Fruit fly (Drosophila melanogaster) whole organism, embryonic: ENCODE data around the gene CG15332.
A peak's percentile ranks its signal among the peaks of the same experiment; 100 is the strongest.

ENCODE experiments used
- B-H1 ChIP-seq: fragments of 200-800 bp; sonication (Bioruptor generic); IDR thresholded peaks from 3 replicates; pipeline ENCODE4 v1.3.6; 2022; ENCODE audit warnings: missing biosample characterization, missing genetic modification characterization
- BEAF-32 ChIP-seq: fragments of 200-800 bp; sonication (Bioruptor generic); optimal IDR thresholded peaks from 3 replicates; lab custom pipeline; 2017; ENCODE audit warnings: missing biosample characterization, missing genetic modification characterization, mild to moderate bottlenecking, moderate library complexity, missing genetic modification reagents
- Bdp1 ChIP-seq: fragments of 200-800 bp; sonication (Bioruptor generic); optimal IDR thresholded peaks from 3 replicates; lab custom pipeline; 2016; ENCODE audit warnings: missing biosample characterization, missing genetic modification characterization
- CG10274 ChIP-seq: fragments of 200-800 bp; sonication (Bioruptor generic); optimal IDR thresholded peaks from 3 replicates; lab custom pipeline; 2017; ENCODE audit warnings: missing biosample characterization, mild to moderate bottlenecking, missing genetic modification characterization
- CG10321 ChIP-seq: fragments of 200-800 bp; sonication (Bioruptor generic); IDR thresholded peaks from 2 replicates; pipeline ENCODE4 v1.3.6; 2022; ENCODE audit warnings: missing biosample characterization, missing genetic modification characterization
- CG10565 ChIP-seq: fragments of 200-800 bp; sonication (Bioruptor generic); optimal IDR thresholded peaks from 3 replicates; lab custom pipeline; 2016; ENCODE audit warnings: missing biosample characterization, mild to moderate bottlenecking, missing genetic modification characterization
- CG11085 ChIP-seq: fragments of 200-800 bp; sonication (Bioruptor generic); IDR thresholded peaks from 2 replicates; pipeline ENCODE4 v1.3.6; 2022; ENCODE audit warnings: missing biosample characterization, missing genetic modification characterization
- CG14667 ChIP-seq: fragments of 200-800 bp; sonication (Bioruptor generic); IDR thresholded peaks from 2 replicates; pipeline ENCODE4 v1.3.6; 2022; ENCODE audit warnings: missing biosample characterization, missing genetic modification characterization
- CG1832 ChIP-seq: fragments of 200-800 bp; sonication (Bioruptor generic); optimal IDR thresholded peaks from 2 replicates; lab custom pipeline; 2017; ENCODE audit warnings: missing biosample characterization, mild to moderate bottlenecking, missing genetic modification characterization, inconsistent platforms
- CG2712 ChIP-seq: fragments of 200-800 bp; optimal IDR thresholded peaks from 3 replicates; lab custom pipeline; 2019; ENCODE audit warnings: missing biosample characterization, mild to moderate bottlenecking, missing genetic modification characterization, moderate library complexity
- CG3995 ChIP-seq: fragments of 200-800 bp; sonication (Bioruptor generic); optimal IDR thresholded peaks from 3 replicates; lab custom pipeline; 2016; ENCODE audit warnings: missing biosample characterization, missing genetic modification characterization
- CG8290 ChIP-seq, 3 experiments: fragments of 200-800 bp; sonication (Bioruptor generic); optimal IDR thresholded peaks; 2 replicates each; lab custom pipeline; 2016 to 2019; ENCODE audit warnings: missing biosample characterization in 3 of 3, missing genetic modification characterization in 3 of 3, mild to moderate bottlenecking in 2 of 3, moderate library complexity in 1 of 3
- Dll ChIP-seq: fragments of 200-800 bp; sonication (Bioruptor generic); IDR thresholded peaks from 4 replicates; pipeline ENCODE4 v1.3.6; 2022; ENCODE audit warnings: missing biosample characterization, missing genetic modification characterization; ENCODE audit not compliant: partially characterized antibody
- Doc2 ChIP-seq: fragments of 200-800 bp; sonication (Bioruptor generic); IDR thresholded peaks from 2 replicates; pipeline ENCODE4 v1.3.6; 2022; ENCODE audit warnings: missing biosample characterization, missing genetic modification characterization
- Doc3 ChIP-seq: fragments of 200-800 bp; sonication (Bioruptor generic); IDR thresholded peaks from 3 replicates; pipeline ENCODE4 v1.3.6; 2022; ENCODE audit warnings: missing biosample characterization, missing genetic modification characterization; ENCODE audit not compliant: partially characterized antibody
- Dref ChIP-seq: fragments of 200-800 bp; sonication (Bioruptor generic); IDR thresholded peaks from 2 replicates; pipeline ENCODE4 v1.3.6; 2022; ENCODE audit warnings: missing biosample characterization, missing genetic modification characterization
- NC2β ChIP-seq: fragments of 200-800 bp; sonication (Bioruptor generic); optimal IDR thresholded peaks from 2 replicates; lab custom pipeline; 2016; ENCODE audit warnings: missing biosample characterization, missing genetic modification characterization
- Nf-YC ChIP-seq: fragments of 200-800 bp; optimal IDR thresholded peaks from 3 replicates; lab custom pipeline; 2019; ENCODE audit warnings: missing biosample characterization, mild to moderate bottlenecking, missing genetic modification characterization, moderate library complexity
- Opbp ChIP-seq: fragments of 200-800 bp; sonication (Bioruptor generic); IDR thresholded peaks from 3 replicates; pipeline ENCODE4 v1.3.6; 2022; ENCODE audit warnings: missing biosample characterization, missing genetic modification characterization; ENCODE audit not compliant: partially characterized antibody
- Sry-δ ChIP-seq: fragments of 200-800 bp; sonication (Bioruptor generic); optimal IDR thresholded peaks from 2 replicates; lab custom pipeline; 2016; ENCODE audit warnings: missing biosample characterization, missing genetic modification characterization
- Trl ChIP-seq, 3 experiments: fragments of >200 bp in 2 of 3; fragments of 200-800 bp in 1 of 3; sonication (Bioruptor generic) in 1 of 3; optimal IDR thresholded peaks; 2 replicates in 1 of 3; 3 replicates in 2 of 3; lab custom pipeline; 2016 to 2017; ENCODE audit warnings: missing biosample characterization in 1 of 3, missing genetic modification characterization in 1 of 3
- br ChIP-seq: fragments of >200 bp; optimal IDR thresholded peaks from 2 replicates; lab custom pipeline; 2017
- dmrt99B ChIP-seq: fragments of 200-800 bp; sonication (Bioruptor generic); optimal IDR thresholded peaks from 2 replicates; lab custom pipeline; 2018; ENCODE audit warnings: missing biosample characterization, mild to moderate bottlenecking, missing genetic modification characterization, moderate library complexity
- gfzf ChIP-seq: fragments of 200-800 bp; sonication (Bioruptor generic); optimal IDR thresholded peaks from 2 replicates; lab custom pipeline; 2016; ENCODE audit warnings: missing biosample characterization, mild to moderate bottlenecking, missing genetic modification characterization, moderate library complexity
- gro ChIP-seq: fragments of 200-800 bp; sonication (Bioruptor generic); optimal IDR thresholded peaks from 2 replicates; lab custom pipeline; 2016; ENCODE audit warnings: missing biosample characterization, missing genetic modification characterization
- jumu ChIP-seq: fragments of 200-800 bp; sonication (Bioruptor generic); optimal IDR thresholded peaks from 3 replicates; lab custom pipeline; 2016; ENCODE audit warnings: missing biosample characterization, missing genetic modification characterization
- kah ChIP-seq: fragments of 200-800 bp; sonication (Bioruptor generic); optimal IDR thresholded peaks from 2 replicates; lab custom pipeline; 2018; ENCODE audit warnings: missing biosample characterization, mild to moderate bottlenecking, missing genetic modification characterization
- kni ChIP-seq: fragments of 200-800 bp; sonication (Bioruptor generic); optimal IDR thresholded peaks from 3 replicates; lab custom pipeline; 2017; ENCODE audit warnings: mild to moderate bottlenecking, missing biosample characterization, missing genetic modification reagents, missing genetic modification characterization
- knrl ChIP-seq: fragments of 200-800 bp; sonication (Bioruptor generic); IDR thresholded peaks from 3 replicates; pipeline ENCODE4 v1.3.6; 2022; ENCODE audit warnings: missing biosample characterization, missing genetic modification characterization; ENCODE audit not compliant: partially characterized antibody
- luna ChIP-seq: fragments of 200-800 bp; sonication (Bioruptor generic); optimal IDR thresholded peaks from 2 replicates; lab custom pipeline; 2016; ENCODE audit warnings: missing biosample characterization, missing genetic modification characterization
- nerfin-1 ChIP-seq: fragments of 200-800 bp; sonication (Bioruptor generic); optimal IDR thresholded peaks from 3 replicates; lab custom pipeline; 2019; ENCODE audit warnings: missing biosample characterization, mild to moderate bottlenecking, missing genetic modification characterization, moderate library complexity
- onecut ChIP-seq: fragments of 200-800 bp; sonication (Bioruptor generic); IDR thresholded peaks from 2 replicates; pipeline ENCODE4 v1.3.6; 2022; ENCODE audit warnings: missing biosample characterization, missing genetic modification characterization
- p53 ChIP-seq: fragments of 200-800 bp; sonication (Bioruptor generic); optimal IDR thresholded peaks from 2 replicates; lab custom pipeline; 2016; ENCODE audit warnings: missing biosample characterization, missing genetic modification characterization
- pfk ChIP-seq: fragments of 200-800 bp; sonication (Bioruptor generic); optimal IDR thresholded peaks from 2 replicates; lab custom pipeline; 2018; ENCODE audit warnings: missing biosample characterization, mild to moderate bottlenecking, missing genetic modification characterization, moderate library complexity
- sens ChIP-seq: fragments of 200-800 bp; sonication (Bioruptor generic); peaks from one replicate; lab custom pipeline; 2016; ENCODE audit warnings: missing biosample characterization, missing genetic modification characterization
- sima ChIP-seq: fragments of 200-800 bp; sonication (Bioruptor generic); optimal IDR thresholded peaks from 2 replicates; lab custom pipeline; 2016; ENCODE audit warnings: missing biosample characterization, missing genetic modification characterization
- sisA ChIP-seq: fragments of 200-800 bp; sonication (Bioruptor generic); IDR thresholded peaks from 2 replicates; pipeline ENCODE4 v1.3.6; 2022; ENCODE audit warnings: missing biosample characterization, missing genetic modification characterization
- sna ChIP-seq: fragments of 200-800 bp; sonication (Bioruptor generic); IDR thresholded peaks from 2 replicates; pipeline ENCODE4 v1.3.6; 2022; ENCODE audit warnings: missing biosample characterization, missing genetic modification characterization; ENCODE audit not compliant: partially characterized antibody
- tgo ChIP-seq: fragments of 200-800 bp; sonication (Bioruptor generic); IDR thresholded peaks from 3 replicates; pipeline ENCODE4 v1.3.6; 2022; ENCODE audit warnings: missing biosample characterization, missing genetic modification characterization
- unc-4 ChIP-seq: fragments of 200-800 bp; sonication (Bioruptor generic); IDR thresholded peaks from 2 replicates; pipeline ENCODE4 v1.3.6; 2022; ENCODE audit warnings: missing biosample characterization, missing genetic modification characterization; ENCODE audit not compliant: partially characterized antibody

CG15332 gene

DNA sequence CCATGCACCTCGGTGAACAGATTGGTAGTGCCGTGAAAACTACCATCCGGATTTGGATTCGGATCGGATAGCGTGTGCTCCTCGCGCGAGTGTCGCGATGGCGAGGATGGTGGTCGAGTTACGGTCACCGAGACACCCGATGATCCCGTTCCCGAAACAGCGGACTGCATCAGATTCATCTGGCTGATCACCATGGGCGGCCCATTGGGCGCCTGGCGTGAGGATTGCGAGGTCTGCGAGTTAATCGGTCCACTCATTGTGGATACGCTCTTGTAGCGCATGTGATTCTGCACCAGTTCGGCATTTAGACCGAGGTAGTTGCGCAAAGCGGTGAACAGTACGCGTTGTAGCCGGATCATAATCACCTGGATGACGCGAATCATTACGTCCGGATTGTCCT, 7.9 kb upstream of the CG15332 start, which contains the start of gene sn:
TSS of gene sn (plus strand) at position 301 of the 400 bp plus-strand sequence.
- TF ChIP-seq onecut (GFP tag; lab: Robert Waterston, UW) = no peak
- no peak for TF ChIP-seq CG10321 (GFP tag; lab: Robert Waterston, UW)
- no peak for TF ChIP-seq sna (GFP tag; lab: Robert Waterston, UW)
- no peak for TF ChIP-seq sisA (GFP tag; lab: Robert Waterston, UW)
- TF ChIP-seq Doc3 = no peak
- TF ChIP-seq luna (GFP tag; lab: Kevin White, UChicago) = no peak
- TF ChIP-seq Doc2 = no peak
- TF ChIP-seq B-H1 = no peak
- no peak for TF ChIP-seq CG11085 (GFP tag; lab: Robert Waterston, UW)
- TF ChIP-seq sima (GFP tag; lab: Kevin White, UChicago) = no peak
- TF ChIP-seq br (lab: Kevin White, UChicago) = no peak
- TF ChIP-seq unc-4 (GFP tag; lab: Robert Waterston, UW) = no peak
- TF ChIP-seq CG14667 (GFP tag; lab: Robert Waterston, UW) = no peak
- TF ChIP-seq Bdp1 (GFP tag; lab: Kevin White, UChicago) = no peak
- TF ChIP-seq CG10565 (GFP tag; lab: Kevin White, UChicago) = no peak
- TF ChIP-seq gro (GFP tag; lab: Kevin White, UChicago) = no peak
- no peak for TF ChIP-seq kni (GFP tag; lab: Kevin White, UChicago)
- no peak for TF ChIP-seq CG2712 (tag; lab: Kevin White, UChicago)
- no peak for TF ChIP-seq CG3995 (GFP tag; lab: Kevin White, UChicago)
- TF ChIP-seq kah (GFP tag; lab: Kevin White, UChicago) = no peak
- TF ChIP-seq, all 482 proteins: peak for 0

DNA sequence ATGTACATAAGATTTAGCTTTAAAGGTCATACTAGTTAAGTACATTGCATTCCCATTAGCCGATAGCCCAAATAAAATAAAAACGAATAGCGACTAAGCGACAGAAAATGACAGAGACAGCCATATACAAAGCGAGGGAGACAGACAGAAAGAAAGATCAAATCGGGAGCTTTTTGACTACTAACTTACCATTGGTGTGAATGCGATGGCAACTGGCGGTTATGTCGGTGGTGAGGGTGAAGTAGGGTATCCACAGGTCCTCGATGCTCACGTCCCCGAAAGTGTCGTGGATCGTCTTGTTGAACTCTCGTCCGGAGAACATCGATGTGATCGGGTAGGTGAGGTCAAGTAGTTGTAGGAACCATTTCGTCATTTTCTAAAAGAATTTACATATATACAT, 5.2 kb upstream of the CG15332 start:
- TF ChIP-seq jumu (GFP tag; lab: Kevin White, UChicago) (no peak), CG10274 (GFP tag; lab: Kevin White, UChicago) (peak; percentile 55), CG1832 (GFP tag; lab: Kevin White, UChicago) (peak; percentile 16), Nf-YC (peak; percentile 13), Trl (optimal IDR thresholded peaks at IDR 0.05; lab: Kevin White, UChicago) (no peak), Trl (GFP tag; optimal IDR thresholded peaks at IDR 0.05; lab: Kevin White, UChicago) (no peak), CG10321 (GFP tag; lab: Robert Waterston, UW) (peak; percentile 49; the same call in 1 of the 2 replicates)

- TF ChIP-seq BEAF-32 (GFP tag; lab: Kevin White, UChicago) = peak; percentile 34
- TF ChIP-seq Sry-δ (GFP tag; lab: Kevin White, UChicago) = peak; percentile 32
- TF ChIP-seq p53 (GFP tag; lab: Kevin White, UChicago) = peak; percentile 64
- peak; percentile 3 for TF ChIP-seq nerfin-1 (tag; lab: Kevin White, UChicago)
- TF ChIP-seq Dref = 0 out of 2 replicates have a peak, but pooled peaks have one; percentile 22
- peak; percentile 64 for TF ChIP-seq sens (GFP tag; lab: Kevin White, UChicago)
- 0 out of 3 replicates have a peak, but pooled peaks have one; percentile 19 for TF ChIP-seq Doc3
- no peak for TF ChIP-seq Opbp (GFP tag; lab: Robert Waterston, UW)
- TF ChIP-seq NC2β (GFP tag; lab: Kevin White, UChicago) = no peak
- peak; percentile 49 for TF ChIP-seq gfzf (GFP tag; lab: Kevin White, UChicago)
- TF ChIP-seq Dll (GFP tag; lab: Robert Waterston, UW) = 0 out of 4 replicates have a peak, but pooled peaks have one; percentile 38
- no peak for TF ChIP-seq tgo
- TF ChIP-seq pfk (GFP tag; lab: Kevin White, UChicago) = peak; percentile 86
- no peak for TF ChIP-seq dmrt99B (tag; lab: Kevin White, UChicago)
- TF ChIP-seq knrl = 0 out of 3 replicates have a peak, but pooled peaks have one; percentile 18
- peak; percentile 46 for TF ChIP-seq CG8290 (GFP tag; optimal IDR thresholded peaks at IDR 0.05; lab: Kevin White, UChicago)
- no peak for TF ChIP-seq CG8290 (tag; optimal IDR thresholded peaks at IDR 0.05; lab: Kevin White, UChicago)
Observed at dm6 chrX:7959512-7959911, 3.7 kb upstream of the CG15332 start.
